Fruit fly (Drosophila melanogaster): ENCODE measurements around the gene CG9662.

- no peak for TF ChIP-seq CG8301 (tag; optimal IDR thresholded peaks at IDR 0.05)
- no peak for TF ChIP-seq EcR (GFP tag; optimal IDR thresholded peaks at IDR 0.05)
- no peak for TF ChIP-seq CG34367 (tag; optimal IDR thresholded peaks at IDR 0.05)
- TF ChIP-seq Pif1B (GFP tag; optimal IDR thresholded peaks at IDR 0.05): no peak
Measured at dm6 chr2L:3387643-3388042, 11.1 kb upstream of the CG9662 start, which contains the start of gene Sfp23F.
